Fruit fly (Drosophila melanogaster): ENCODE results near the gene Sidpn.

DNA sequence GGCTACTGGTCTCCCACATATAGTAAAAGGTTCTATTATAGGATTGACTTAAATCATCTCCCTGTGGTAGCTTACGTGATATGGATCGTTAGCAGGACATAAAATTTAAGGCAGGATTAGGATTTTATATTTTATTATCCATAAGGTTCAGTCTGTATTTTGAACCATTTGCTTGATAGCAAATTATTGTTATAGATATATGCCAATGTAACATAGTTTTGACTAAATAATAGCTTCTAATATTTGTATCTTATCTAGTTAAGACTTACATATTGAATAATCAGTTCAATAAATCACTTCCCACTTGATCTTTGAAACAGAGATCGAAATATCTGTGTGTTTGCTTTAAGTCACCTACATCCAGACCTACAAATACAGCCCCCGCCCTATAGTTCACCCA is 16.9 kb upstream of the Sidpn start, which contains the start of gene robl37BC:
- TF ChIP-seq CG10631 (GFP tag; optimal IDR thresholded peaks at IDR 0.05) = no peak
- no peak for TF ChIP-seq vri (GFP tag; optimal IDR thresholded peaks at IDR 0.05)
- no peak for TF ChIP-seq Gug (GFP tag; IDR thresholded peaks at IDR 0.05)
- TF ChIP-seq Blimp-1 (GFP tag; optimal IDR thresholded peaks at IDR 0.05) = no peak
- TF ChIP-seq CG31627 (GFP tag; optimal IDR thresholded peaks at IDR 0.05) = no peak
- TF ChIP-seq Lpt (GFP tag; optimal IDR thresholded peaks at IDR 0.05) = no peak
- TF ChIP-seq CG8119 (GFP tag; IDR thresholded peaks at IDR 0.05) = no peak
- no peak for TF ChIP-seq cyc (GFP tag; optimal IDR thresholded peaks at IDR 0.05)
- no peak for TF ChIP-seq salr (GFP tag; optimal IDR thresholded peaks at IDR 0.05)
- TF ChIP-seq topi (GFP tag; optimal IDR thresholded peaks at IDR 0.05) = no peak
- no peak for TF ChIP-seq Eip78C (GFP tag)
- no peak for TF ChIP-seq CG16779 (tag; optimal IDR thresholded peaks at IDR 0.05)

Data from whole organism, prepupa.